Fruit fly (Drosophila melanogaster): ENCODE measurements around the gene CG14455.

CG14455 gene

dm6 chr3L:22727739-22728335 is 41.0 kb upstream of the CG14455 start, which contains the start of the genes CG14450 and CG11367 (continued):
- peak; percentile 24 for TF ChIP-seq gcm (GFP tag; optimal IDR thresholded peaks at IDR 0.05)
- no peak for TF ChIP-seq ro (GFP tag; IDR thresholded peaks at IDR 0.05)
- no peak for TF ChIP-seq E2f2 (GFP tag; IDR thresholded peaks at IDR 0.05)
- peak; percentile 65 for TF ChIP-seq twi (tag; optimal IDR thresholded peaks at IDR 0.05)
- peak; percentile 24 for TF ChIP-seq ATbp (GFP tag; optimal IDR thresholded peaks at IDR 0.05)
- no peak for TF ChIP-seq psq (GFP tag; optimal IDR thresholded peaks at IDR 0.05)
- no peak for TF ChIP-seq CG11560 (tag; IDR thresholded peaks at IDR 0.05)
- no peak for TF ChIP-seq repo (GFP tag; optimal IDR thresholded peaks at IDR 0.05)
- peak; percentile 36; the same call in 1 of the 3 replicates for TF ChIP-seq Opbp (GFP tag; IDR thresholded peaks at IDR 0.05; ENCODE audit: partially characterized antibody)
- TF ChIP-seq nmo (GFP tag; optimal IDR thresholded peaks at IDR 0.05): peak; percentile 65
- no peak for TF ChIP-seq CG8478 (optimal IDR thresholded peaks at IDR 0.05)
- no peak for TF ChIP-seq CG31365 (tag; optimal IDR thresholded peaks at IDR 0.05)
- no peak for TF ChIP-seq da (GFP tag; optimal IDR thresholded peaks at IDR 0.05)
- TF ChIP-seq CG9437 (GFP tag; optimal IDR thresholded peaks at IDR 0.05): peak; percentile 22
- TF ChIP-seq CG9876 (GFP tag; optimal IDR thresholded peaks at IDR 0.05): no peak
- TF ChIP-seq Chrac-16 (GFP tag; optimal IDR thresholded peaks at IDR 0.05): no peak
- TF ChIP-seq pzg (GFP tag; optimal IDR thresholded peaks at IDR 0.05): peak; percentile 56
- no peak for TF ChIP-seq CG12744 (GFP tag; optimal IDR thresholded peaks at IDR 0.05)
- no peak for TF ChIP-seq CG42726 (GFP tag; IDR thresholded peaks at IDR 0.05; ENCODE audit: partially characterized antibody)
- no peak for TF ChIP-seq CG10565 (GFP tag; optimal IDR thresholded peaks at IDR 0.05)
- TF ChIP-seq Atf3 (GFP tag; optimal IDR thresholded peaks at IDR 0.05): no peak
- TF ChIP-seq Dp (GFP tag; optimal IDR thresholded peaks at IDR 0.05): peak; percentile 26
- peak; percentile 36; the same call in 1 of the 4 replicates for TF ChIP-seq chinmo (GFP tag; IDR thresholded peaks at IDR 0.05; ENCODE audit: partially characterized antibody)
- no peak for TF ChIP-seq Hr51 (GFP tag; optimal IDR thresholded peaks at IDR 0.05)
- TF ChIP-seq her (GFP tag; optimal IDR thresholded peaks at IDR 0.05): no peak
- TF ChIP-seq Dll (GFP tag; IDR thresholded peaks at IDR 0.05; ENCODE audit: partially characterized antibody): peak; percentile 88
- TF ChIP-seq CG31224 (GFP tag; IDR thresholded peaks at IDR 0.05): no peak
- TF ChIP-seq CG15696 (tag; optimal IDR thresholded peaks at IDR 0.05): peak; percentile 20
- TF ChIP-seq Neu2 (GFP tag; optimal IDR thresholded peaks at IDR 0.05; ENCODE audit: borderline replicate concordance): no peak
- no peak for TF ChIP-seq CG6813 (GFP tag; optimal IDR thresholded peaks at IDR 0.05)
- TF ChIP-seq B-H2 (GFP tag; optimal IDR thresholded peaks at IDR 0.05): peak; percentile 41
- peak; percentile 68 for TF ChIP-seq CG8924 (tag; optimal IDR thresholded peaks at IDR 0.05)
- TF ChIP-seq CG1233 (GFP tag; optimal IDR thresholded peaks at IDR 0.05): peak; percentile 2
- no peak for TF ChIP-seq Tbp (GFP tag; optimal IDR thresholded peaks at IDR 0.05)
- TF ChIP-seq mirr (GFP tag; optimal IDR thresholded peaks at IDR 0.05): no peak
- no peak for TF ChIP-seq CG10462 (GFP tag; optimal IDR thresholded peaks at IDR 0.05)
- peak; percentile 19; the same call in 1 of the 2 replicates for TF ChIP-seq Rfx (GFP tag; IDR thresholded peaks at IDR 0.05)
- TF ChIP-seq HLH4C (GFP tag; IDR thresholded peaks at IDR 0.05; ENCODE audit: partially characterized antibody): peak; percentile 62
- no peak for TF ChIP-seq wor (GFP tag; IDR thresholded peaks at IDR 0.05)
- no peak for TF ChIP-seq gce (GFP tag; IDR thresholded peaks at IDR 0.05)
- TF ChIP-seq CG2712 (tag; optimal IDR thresholded peaks at IDR 0.05): peak; percentile 59
- no peak for TF ChIP-seq Taf1 (GFP tag; IDR thresholded peaks at IDR 0.05)
- peak; percentile 12 for TF ChIP-seq CG3838 (GFP tag; optimal IDR thresholded peaks at IDR 0.05)
- TF ChIP-seq CG12104 (GFP tag; optimal IDR thresholded peaks at IDR 0.05): peak; percentile 7
- TF ChIP-seq Dfd (GFP tag; optimal IDR thresholded peaks at IDR 0.05): no peak
- no peak for TF ChIP-seq cwo (GFP tag; optimal IDR thresholded peaks at IDR 0.05)
- no peak for TF ChIP-seq CG11456 (GFP tag; IDR thresholded peaks at IDR 0.05)
- no peak for TF ChIP-seq CG1603 (tag; optimal IDR thresholded peaks at IDR 0.05)
- TF ChIP-seq Poxn (GFP tag; IDR thresholded peaks at IDR 0.05): no peak
- no peak for TF ChIP-seq Abd-B (GFP tag; optimal IDR thresholded peaks at IDR 0.05)
